Fruit fly (Drosophila melanogaster) whole organism, embryonic: ENCODE results near the gene CG42578.

ENCODE experiments used
- CG12299 ChIP-seq: fragments of 200-800 bp; sonication (Bioruptor generic); optimal IDR thresholded peaks from 2 replicates; lab custom pipeline; 2018; ENCODE audit warnings: missing biosample characterization, mild to moderate bottlenecking, missing genetic modification characterization
- CG14014 ChIP-seq: fragments of 200-800 bp; sonication (Bioruptor generic); IDR thresholded peaks from 2 replicates; pipeline ENCODE4 v1.3.6; 2022; ENCODE audit warnings: missing biosample characterization, missing genetic modification characterization
- CG3281 ChIP-seq: fragments of 200-800 bp; sonication (Bioruptor generic); optimal IDR thresholded peaks from 3 replicates; lab custom pipeline; 2017; ENCODE audit warnings: missing biosample characterization, mild to moderate bottlenecking, missing genetic modification characterization
- CrebB ChIP-seq: fragments of 200-800 bp; sonication (Bioruptor generic); optimal IDR thresholded peaks from 3 replicates; lab custom pipeline; 2018; ENCODE audit warnings: missing biosample characterization, mild to moderate bottlenecking, missing genetic modification characterization
- Lhr ChIP-seq: fragments of 200-800 bp; sonication (Bioruptor generic); optimal IDR thresholded peaks from 3 replicates; lab custom pipeline; 2017; ENCODE audit warnings: mild to moderate bottlenecking, missing biosample characterization, missing genetic modification reagents, missing genetic modification characterization
- Mrtf ChIP-seq: fragments of 200-800 bp; sonication (Bioruptor generic); IDR thresholded peaks from 3 replicates; pipeline ENCODE4 v1.3.6; 2022; ENCODE audit warnings: missing biosample characterization, missing genetic modification characterization
- Stat92E ChIP-seq, 3 experiments: fragments of >200 bp in 2 of 3; fragments of 200-800 bp in 1 of 3; sonication (Bioruptor generic) in 1 of 3; optimal IDR thresholded peaks; 2 replicates each; lab custom pipeline; 2017 to 2019; ENCODE audit warnings: missing biosample characterization in 3 of 3, missing genetic modification characterization in 3 of 3, mild to moderate bottlenecking in 1 of 3, moderate library complexity in 1 of 3
- Tbp ChIP-seq: fragments of >200 bp; optimal IDR thresholded peaks from 2 replicates; lab custom pipeline; 2018; ENCODE audit warnings: missing biosample characterization, missing genetic modification characterization
- jumu ChIP-seq: fragments of 200-800 bp; sonication (Bioruptor generic); optimal IDR thresholded peaks from 3 replicates; lab custom pipeline; 2016; ENCODE audit warnings: missing biosample characterization, missing genetic modification characterization
- kni ChIP-seq: fragments of 200-800 bp; sonication (Bioruptor generic); optimal IDR thresholded peaks from 3 replicates; lab custom pipeline; 2017; ENCODE audit warnings: mild to moderate bottlenecking, missing biosample characterization, missing genetic modification reagents, missing genetic modification characterization
- slbo ChIP-seq: fragments of 200-800 bp; sonication (Bioruptor generic); IDR thresholded peaks from 2 replicates; pipeline ENCODE4 v1.3.6; 2022; ENCODE audit warnings: missing biosample characterization, missing genetic modification characterization

- TF ChIP-seq CG12299 (tag; lab: Kevin White, UChicago) (no peak), Mrtf (no peak), Stat92E (GFP tag; optimal IDR thresholded peaks at IDR 0.05; lab: Kevin White, UChicago) (no peak), kni (GFP tag; lab: Kevin White, UChicago) (no peak), CG14014 (GFP tag; lab: Robert Waterston, UW) (no peak), slbo (GFP tag; lab: Robert Waterston, UW) (no peak), Tbp (GFP tag; lab: Kevin White, UChicago) (no peak), jumu (no peak), CrebB (tag; lab: Kevin White, UChicago) (no peak), CG3281 (GFP tag; lab: Kevin White, UChicago) (no peak), Lhr (GFP tag; lab: Kevin White, UChicago) (no peak)
These were observed 29.7 kb upstream of the CG42578 start, which contains the start of gene Obp19b for dm6 chrX:20416433-20416832.
